Worm (Caenorhabditis elegans): ENCODE data around the gene knl-1.

- TF ChIP-seq dao-5 (tag; optimal IDR thresholded peaks at IDR 0.05) (no peak), him-1 (tag; optimal IDR thresholded peaks at IDR 0.05) (no peak), W03F9.2 (tag; optimal IDR thresholded peaks at IDR 0.05) (no peak)
These were observed 14.6 kb upstream of the knl-1 start, which contains the start of gene C02F5.5 for ce11 chrIII:8235880-8236279.

Data from whole organism, L4/young adult.